Worm (Caenorhabditis elegans) whole organism, L4 larva: ENCODE results near the gene ZK1098.9.
A peak's percentile ranks its signal among the peaks of the same experiment; 100 is the strongest.

Experiments
- D1046.2 ChIP-seq: fragments of 200-800 bp; sonication (Bioruptor generic); IDR thresholded peaks from 2 replicates; pipeline ENCODE4 v1.3.6; 2022; ENCODE audit warnings: missing genetic modification characterization, missing compliant biosample characterization
- F26F4.8 ChIP-seq: fragments of 200-800 bp; sonication (Bioruptor generic); conservative IDR thresholded peaks from 2 replicates; pipeline ENCODE4 v1.3.6; 2022; ENCODE audit warnings: missing genetic modification characterization, missing compliant biosample characterization
- T26A8.4 ChIP-seq: fragments of 200-800 bp; sonication (Bioruptor generic); IDR thresholded peaks from 2 replicates; pipeline ENCODE4 v1.3.6; 2022; ENCODE audit warnings: missing genetic modification characterization, missing compliant biosample characterization
- Y105C5A.15 ChIP-seq: fragments of 200-800 bp; sonication (Bioruptor generic); IDR thresholded peaks from 2 replicates; pipeline ENCODE4 v1.3.6; 2022; ENCODE audit warnings: missing genetic modification characterization, missing compliant biosample characterization
- Y48G9A.11 ChIP-seq: fragments of 200-800 bp; sonication (Bioruptor generic); IDR thresholded peaks from 2 replicates; pipeline ENCODE4 v1.3.6; 2022; ENCODE audit warnings: missing genetic modification reagents, missing genetic modification characterization, missing compliant biosample characterization
- attf-4 ChIP-seq: sonication (generic microtip); optimal IDR thresholded peaks from 3 replicates; lab custom pipeline; 2017; ENCODE audit warnings: missing biosample characterization, missing genetic modification characterization
- ceh-44 ChIP-seq: fragments of 200-800 bp; sonication (Bioruptor generic); IDR thresholded peaks from 2 replicates; pipeline ENCODE4 v1.3.6; 2022; ENCODE audit warnings: missing genetic modification reagents, missing genetic modification characterization, missing compliant biosample characterization
- ceh-82 ChIP-seq: sonication (generic microtip); optimal IDR thresholded peaks from 2 replicates; lab custom pipeline; 2017; ENCODE audit warnings: missing biosample characterization, missing genetic modification characterization
- ces-1 ChIP-seq: fragments of 150-350 bp; sonication (generic microtip); optimal IDR thresholded peaks from 4 replicates; lab custom pipeline; 2014; ENCODE audit warnings: missing biosample characterization, missing genetic modification reagents, missing genetic modification characterization
- daf-16 ChIP-seq, 3 experiments: sonication (generic microtip); optimal IDR thresholded peaks; 2 replicates each; lab custom pipeline; 2016 to 2017; ENCODE audit warnings: missing genetic modification characterization in 3 of 3, missing genetic modification reagents in 3 of 3, mild to moderate bottlenecking in 2 of 3, missing compliant biosample characterization in 2 of 3, missing biosample characterization in 1 of 3, moderate library complexity in 1 of 3
- daf-8 ChIP-seq: fragments of 200-800 bp; sonication (Bioruptor generic); IDR thresholded peaks from 2 replicates; pipeline ENCODE4 v1.3.6; 2022; ENCODE audit warnings: missing genetic modification characterization, missing compliant biosample characterization
- dpl-1 ChIP-seq: fragments of 150-350 bp; optimal IDR thresholded peaks from 2 replicates; lab custom pipeline; 2014; ENCODE audit warnings: missing biosample characterization, missing genetic modification reagents, missing genetic modification characterization
- gei-8 ChIP-seq: fragments of 200-800 bp; sonication (Bioruptor generic); optimal IDR thresholded peaks from 2 replicates; lab custom pipeline; 2018; ENCODE audit warnings: mild to moderate bottlenecking, missing genetic modification characterization, missing compliant biosample characterization
- hif-1 ChIP-seq, 2 experiments: sonication (generic microtip); optimal IDR thresholded peaks; 2 replicates each; lab custom pipeline; 2016 to 2017; ENCODE audit warnings: missing compliant biosample characterization in 2 of 2, missing genetic modification characterization in 2 of 2, missing genetic modification reagents in 2 of 2, missing genotype in 2 of 2, mild to moderate bottlenecking in 1 of 2
- hlh-11 ChIP-seq: fragments of 200-800 bp; sonication (Bioruptor generic); optimal IDR thresholded peaks from 2 replicates; lab custom pipeline; 2018; ENCODE audit warnings: mild to moderate bottlenecking, missing genetic modification characterization, missing compliant biosample characterization
- hlh-30 ChIP-seq: sonication (generic microtip); optimal IDR thresholded peaks from 2 replicates; lab custom pipeline; 2017; ENCODE audit warnings: antibody characterized with exemption, mild to moderate bottlenecking, missing genetic modification characterization, missing compliant biosample characterization; ENCODE audit not compliant: insufficient read depth
- lin-38 ChIP-seq: fragments of 200-800 bp; sonication (Bioruptor generic); IDR thresholded peaks from 2 replicates; pipeline ENCODE4 v1.3.6; 2022; ENCODE audit warnings: missing genetic modification reagents, missing genetic modification characterization, missing compliant biosample characterization
- lir-3 ChIP-seq: sonication (generic microtip); optimal IDR thresholded peaks from 2 replicates; lab custom pipeline; 2016; ENCODE audit warnings: mild to moderate bottlenecking, missing genetic modification characterization, missing compliant biosample characterization
- lsy-2 ChIP-seq, 2 experiments: fragments of 150-350 bp in 1 of 2; sonication (generic microtip) in 1 of 2; optimal IDR thresholded peaks; 2 replicates each; lab custom pipeline; 2014 to 2017; ENCODE audit warnings: missing biosample characterization in 2 of 2, missing genetic modification characterization in 2 of 2
- madf-9 ChIP-seq: fragments of 200-800 bp; sonication (Bioruptor generic); conservative IDR thresholded peaks from 2 replicates; pipeline ENCODE4 v1.3.6; 2022; ENCODE audit warnings: missing genetic modification reagents, missing genetic modification characterization, missing compliant biosample characterization
- mdl-1 ChIP-seq, 2 experiments: fragments of 150-350 bp in 1 of 2; sonication (generic microtip) in 1 of 2; optimal IDR thresholded peaks; 2 replicates each; lab custom pipeline; 2014 to 2017; ENCODE audit warnings: missing biosample characterization in 2 of 2, missing genetic modification characterization in 2 of 2
- mdt-29 ChIP-seq: fragments of 200-800 bp; sonication (Bioruptor generic); IDR thresholded peaks from 2 replicates; pipeline ENCODE4 v1.3.6; 2022; ENCODE audit warnings: missing genetic modification reagents, missing genetic modification characterization, missing compliant biosample characterization
- mes-2 ChIP-seq: sonication (generic microtip); optimal IDR thresholded peaks from 2 replicates; lab custom pipeline; 2016; ENCODE audit warnings: missing genotype, mild to moderate bottlenecking, missing genetic modification characterization, missing compliant biosample characterization; ENCODE audit not compliant: poor library complexity, severe bottlenecking
- nhr-102 ChIP-seq: sonication (generic microtip); optimal IDR thresholded peaks from 2 replicates; lab custom pipeline; 2016; ENCODE audit warnings: mild to moderate bottlenecking, missing genetic modification characterization, moderate library complexity, missing compliant biosample characterization
- nhr-48 ChIP-seq: sonication (generic microtip); optimal IDR thresholded peaks from 2 replicates; lab custom pipeline; 2016; ENCODE audit warnings: mild to moderate bottlenecking, missing genetic modification characterization, missing compliant biosample characterization
- nhr-77 ChIP-seq: fragments of 150-350 bp; optimal IDR thresholded peaks from 2 replicates; lab custom pipeline; 2014; ENCODE audit warnings: missing biosample characterization, missing genetic modification characterization
- php-3 ChIP-seq: fragments of 200-800 bp; sonication (Bioruptor generic); IDR thresholded peaks from 2 replicates; pipeline ENCODE4 v1.3.6; 2022; ENCODE audit warnings: missing genetic modification reagents, missing genetic modification characterization, missing compliant biosample characterization
- rbr-2 ChIP-seq: sonication (generic microtip); optimal IDR thresholded peaks from 2 replicates; lab custom pipeline; 2016; ENCODE audit warnings: missing genotype, missing genetic modification characterization, missing compliant biosample characterization
- sdz-12 ChIP-seq: fragments of 200-800 bp; sonication (Bioruptor generic); optimal IDR thresholded peaks from 2 replicates; lab custom pipeline; 2018; ENCODE audit warnings: mild to moderate bottlenecking, missing genetic modification characterization, missing compliant biosample characterization
- spr-1 ChIP-seq: sonication (generic microtip); optimal IDR thresholded peaks from 2 replicates; lab custom pipeline; 2016; ENCODE audit warnings: mild to moderate bottlenecking, missing genetic modification characterization, missing compliant biosample characterization
- unc-62 ChIP-seq, 3 experiments: fragments of 150-350 bp in 1 of 3; sonication (generic microtip); optimal IDR thresholded peaks in 2 of 3; peaks in 1 of 3; 1 replicate in 1 of 3; 2 replicates in 2 of 3; lab custom pipeline; 2014 to 2017; ENCODE audit warnings: missing biosample characterization in 3 of 3, missing genetic modification characterization in 3 of 3, missing genetic modification reagents in 3 of 3, missing genotype in 1 of 3
- vab-7 ChIP-seq: fragments of 200-800 bp; sonication (Bioruptor generic); IDR thresholded peaks from 2 replicates; pipeline ENCODE4 v1.3.6; 2022; ENCODE audit warnings: missing genetic modification reagents, missing genetic modification characterization, missing compliant biosample characterization
- ztf-11 ChIP-seq: fragments of 150-350 bp; optimal IDR thresholded peaks from 2 replicates; lab custom pipeline; 2014; ENCODE audit warnings: missing biosample characterization, missing genetic modification characterization

ZK1098.9 gene

DNA sequence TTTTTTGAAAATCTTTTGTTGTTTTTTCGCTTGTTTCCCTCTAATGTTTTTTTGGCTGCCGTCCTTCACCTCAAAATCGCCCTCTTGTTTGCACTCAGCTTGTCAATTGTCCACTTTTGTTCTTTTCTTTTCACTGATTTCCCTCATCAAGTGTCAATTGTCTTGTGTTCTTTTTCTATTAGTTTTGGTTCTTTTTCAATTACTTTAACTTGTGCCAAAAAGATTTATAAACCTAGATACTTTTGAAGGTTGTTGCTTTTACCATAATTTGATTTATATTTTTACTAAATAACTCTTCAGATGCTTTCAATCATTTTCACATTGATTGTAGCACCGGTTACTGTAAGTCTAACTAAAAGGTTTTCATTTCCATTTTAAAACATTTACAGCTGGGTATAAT is 24.2 kb downstream of the ZK1098.9 start, which contains the start of gene C48B4.13:
Gene C48B4.13, plus strand, starts transcription at position 301 of the 400 bp plus-strand sequence.
- TF ChIP-seq nhr-77 = no peak
- TF ChIP-seq spr-1 (tag; lab: Kevin White, UChicago) = no peak
- no peak for TF ChIP-seq ztf-11 (tag; lab: Kevin White, UChicago)
- TF ChIP-seq attf-4 (tag; lab: Kevin White, UChicago) = no peak
- no peak for TF ChIP-seq lsy-2 (tag; optimal IDR thresholded peaks at IDR 0.05; lab: Kevin White, UChicago)
- TF ChIP-seq F26F4.8 = no peak
- no peak for TF ChIP-seq sdz-12 (GFP tag; lab: Kevin White, UChicago)
- TF ChIP-seq Y48G9A.11 (GFP tag; lab: Robert Waterston, UW) = no peak
- no peak for TF ChIP-seq nhr-48 (tag; lab: Kevin White, UChicago)
- no peak for TF ChIP-seq madf-9 (GFP tag; lab: Robert Waterston, UW)
- TF ChIP-seq lin-38 (GFP tag; lab: Robert Waterston, UW) = no peak
- TF ChIP-seq lir-3 (tag; lab: Kevin White, UChicago) = no peak
- TF ChIP-seq php-3 (GFP tag; lab: Robert Waterston, UW) = no peak
- TF ChIP-seq mdl-1 (tag; optimal IDR thresholded peaks at IDR 0.05; lab: Kevin White, UChicago) = no peak
- no peak for TF ChIP-seq ceh-44 (GFP tag; lab: Robert Waterston, UW)
- TF ChIP-seq, all 104 proteins: peak for 0

ce11 chrIII:9570869-9571268 is 26.6 kb downstream of the ZK1098.9 start:
- no peak for TF ChIP-seq lir-3 (tag; lab: Kevin White, UChicago)
- TF ChIP-seq vab-7 (GFP tag; lab: Robert Waterston, UW) = no peak
- TF ChIP-seq lin-38 (GFP tag; lab: Robert Waterston, UW) = peak; percentile 42; the same call in 1 of the 2 replicates
- TF ChIP-seq dpl-1 (GFP tag; lab: Kevin White, UChicago) = peak; percentile 85
- no peak for TF ChIP-seq rbr-2
- TF ChIP-seq daf-8 (GFP tag; lab: Robert Waterston, UW) = no peak
- TF ChIP-seq lsy-2 (tag; optimal IDR thresholded peaks at IDR 0.05; lab: Kevin White, UChicago) = peak in 1 of 2 experiments; percentile 54
- TF ChIP-seq Y105C5A.15 (GFP tag; lab: Robert Waterston, UW) = no peak
- peak; percentile 13 for TF ChIP-seq mes-2 (tag; lab: Kevin White, UChicago)
- TF ChIP-seq nhr-102 (tag; lab: Kevin White, UChicago) = no peak
- TF ChIP-seq hif-1 (tag; optimal IDR thresholded peaks at IDR 0.05; lab: Kevin White, UChicago) = no peak
- TF ChIP-seq T26A8.4 (GFP tag; lab: Robert Waterston, UW) = peak; percentile 21; the same call in 1 of the 2 replicates
- TF ChIP-seq hlh-11 (tag; lab: Kevin White, UChicago) = no peak
- TF ChIP-seq D1046.2 (GFP tag; lab: Robert Waterston, UW) = no peak
- TF ChIP-seq ceh-82 (tag; lab: Kevin White, UChicago) = no peak

- TF ChIP-seq gei-8 (GFP tag; lab: Kevin White, UChicago) (no peak), ces-1 (GFP tag; lab: Kevin White, UChicago) (no peak), daf-16 (GFP tag; optimal IDR thresholded peaks at IDR 0.05; lab: Kevin White, UChicago) (no peak), daf-16 (tag; optimal IDR thresholded peaks at IDR 0.05; lab: Kevin White, UChicago) (peak; percentile 77), lsy-2 (tag; optimal IDR thresholded peaks at IDR 0.05; lab: Kevin White, UChicago) (peak in 1 of 2 experiments; percentile 28), mdt-29 (GFP tag; lab: Robert Waterston, UW) (no peak), lin-38 (GFP tag; lab: Robert Waterston, UW) (peak; percentile 49), unc-62 (GFP tag; optimal IDR thresholded peaks at IDR 0.05 in 1 of 2; lab: Kevin White, UChicago) (peak in 1 of 2 experiments; percentile 45), unc-62 (tag; optimal IDR thresholded peaks at IDR 0.05; lab: Kevin White, UChicago) (no peak), hlh-30 (tag; lab: Kevin White, UChicago) (peak; percentile 87)
- TF ChIP-seq, all 104 proteins: peak for 5
Measured at ce11 chrIII:9580039-9580891, 36.0 kb downstream of the ZK1098.9 start, which contains the start of gene ced-7. Gene ced-7, minus strand, starts transcription at chrIII:9580089.
